Worm (Caenorhabditis elegans) whole organism, L3 larva: ENCODE measurements around the gene T05A7.1.

ENCODE experiments used
- R02D3.7 ChIP-seq: fragments of 150-350 bp; optimal IDR thresholded peaks from 2 replicates; lab custom pipeline; 2014; ENCODE audit warnings: missing biosample characterization, missing genetic modification characterization
- ZK546.5 ChIP-seq: sonication (generic microtip); optimal IDR thresholded peaks from 2 replicates; lab custom pipeline; 2017; ENCODE audit warnings: missing biosample characterization, missing genetic modification characterization
- ama-1 ChIP-seq: fragments of 150-350 bp; optimal IDR thresholded peaks from 2 replicates; lab custom pipeline; 2018
- ceh-82 ChIP-seq: fragments of 150-350 bp; optimal IDR thresholded peaks from 2 replicates; lab custom pipeline; 2014; ENCODE audit warnings: missing biosample characterization, missing genetic modification characterization
- ceh-9 ChIP-seq: sonication (generic microtip); optimal IDR thresholded peaks from 2 replicates; lab custom pipeline; 2018; ENCODE audit warnings: missing biosample characterization, missing genetic modification characterization
- daf-12 ChIP-seq: fragments of 150-350 bp; optimal IDR thresholded peaks from 2 replicates; lab custom pipeline; 2014; ENCODE audit warnings: missing biosample characterization, missing genetic modification reagents, missing genetic modification characterization
- egl-27 ChIP-seq: sonication (generic microtip); optimal IDR thresholded peaks from 4 replicates; lab custom pipeline; 2017; ENCODE audit warnings: missing biosample characterization, missing genetic modification reagents, missing genetic modification characterization
- egl-5 ChIP-seq: fragments of 150-350 bp; optimal IDR thresholded peaks from 2 replicates; lab custom pipeline; 2017; ENCODE audit warnings: missing biosample characterization, missing genetic modification reagents, missing genetic modification characterization, inconsistent platforms
- elt-2 ChIP-seq: sonication (generic microtip); optimal IDR thresholded peaks from 2 replicates; lab custom pipeline; 2016; ENCODE audit warnings: missing genetic modification reagents, mild to moderate bottlenecking, missing genetic modification characterization, missing compliant biosample characterization
- elt-3 ChIP-seq, 3 experiments: fragments of 150-350 bp in 1 of 3; sonication (generic microtip) in 2 of 3; optimal IDR thresholded peaks; 2 replicates in 2 of 3; 4 replicates in 1 of 3; lab custom pipeline; 2014 to 2017; ENCODE audit warnings: missing biosample characterization in 3 of 3, missing genetic modification characterization in 3 of 3
- eor-1 ChIP-seq, 2 experiments: fragments of 150-350 bp; optimal IDR thresholded peaks; 2 replicates each; lab custom pipeline; 2014 to 2018; ENCODE audit warnings: missing biosample characterization in 2 of 2, missing genetic modification characterization in 2 of 2
- fkh-10 ChIP-seq: sonication (generic microtip); optimal IDR thresholded peaks from 2 replicates; lab custom pipeline; 2017; ENCODE audit warnings: missing biosample characterization, missing genetic modification reagents, missing genetic modification characterization
- fkh-2 ChIP-seq: fragments of 150-350 bp; optimal IDR thresholded peaks from 2 replicates; lab custom pipeline; 2014; ENCODE audit warnings: missing biosample characterization, missing genetic modification reagents, missing genetic modification characterization
- fos-1 ChIP-seq: fragments of 150-350 bp; optimal IDR thresholded peaks from 2 replicates; lab custom pipeline; 2014; ENCODE audit warnings: missing biosample characterization, missing genetic modification characterization
- jun-1 ChIP-seq: fragments of 150-350 bp; optimal IDR thresholded peaks from 2 replicates; lab custom pipeline; 2014; ENCODE audit warnings: missing biosample characterization, missing genetic modification reagents, missing genetic modification characterization
- lin-15B ChIP-seq: fragments of 150-350 bp; optimal IDR thresholded peaks from 2 replicates; lab custom pipeline; 2014; ENCODE audit warnings: missing biosample characterization, missing genetic modification characterization
- lin-39 ChIP-seq: fragments of 150-350 bp; optimal IDR thresholded peaks from 2 replicates; lab custom pipeline; 2018; ENCODE audit warnings: missing biosample characterization, missing genetic modification reagents, missing genetic modification characterization
- mdl-1 ChIP-seq: fragments of 150-350 bp; optimal IDR thresholded peaks from 2 replicates; lab custom pipeline; 2014; ENCODE audit warnings: missing biosample characterization, missing genetic modification characterization
- mml-1 ChIP-seq: fragments of 150-350 bp; sonication (generic microtip); optimal IDR thresholded peaks from 3 replicates; lab custom pipeline; 2014; ENCODE audit warnings: missing biosample characterization, missing genetic modification characterization
- nfya-1 ChIP-seq: sonication (generic microtip); optimal IDR thresholded peaks from 2 replicates; lab custom pipeline; 2017; ENCODE audit warnings: missing genetic modification characterization, mild to moderate bottlenecking, missing compliant biosample characterization, antibody characterized with exemption, moderate library complexity; ENCODE audit not compliant: insufficient read depth
- nhr-11 ChIP-seq: fragments of 150-350 bp; optimal IDR thresholded peaks from 2 replicates; lab custom pipeline; 2014; ENCODE audit warnings: missing biosample characterization, missing genetic modification characterization
- nhr-12 ChIP-seq: fragments of 150-350 bp; optimal IDR thresholded peaks from 2 replicates; lab custom pipeline; 2014; ENCODE audit warnings: missing biosample characterization, missing genetic modification characterization
- nhr-23 ChIP-seq: fragments of 150-350 bp; optimal IDR thresholded peaks from 2 replicates; lab custom pipeline; 2014; ENCODE audit warnings: missing biosample characterization, missing genetic modification reagents, missing genetic modification characterization
- nhr-237 ChIP-seq: fragments of 150-350 bp; optimal IDR thresholded peaks from 2 replicates; lab custom pipeline; 2014; ENCODE audit warnings: missing biosample characterization, missing genetic modification characterization
- nhr-25 ChIP-seq: sonication (generic microtip); optimal IDR thresholded peaks from 2 replicates; lab custom pipeline; 2017; ENCODE audit warnings: missing biosample characterization, missing genetic modification characterization
- nhr-28 ChIP-seq: fragments of 150-350 bp; optimal IDR thresholded peaks from 2 replicates; lab custom pipeline; 2014; ENCODE audit warnings: missing biosample characterization, missing genetic modification characterization
- nhr-43 ChIP-seq: sonication (generic microtip); optimal IDR thresholded peaks from 2 replicates; lab custom pipeline; 2016; ENCODE audit warnings: mild to moderate bottlenecking, missing genetic modification characterization, missing compliant biosample characterization; ENCODE audit not compliant: poor library complexity, severe bottlenecking
- nhr-76 ChIP-seq: fragments of 150-350 bp; sonication (generic microtip); optimal IDR thresholded peaks from 5 replicates; lab custom pipeline; 2014; ENCODE audit warnings: missing biosample characterization, missing genetic modification characterization
- nhr-77 ChIP-seq: fragments of 150-350 bp; optimal IDR thresholded peaks from 2 replicates; lab custom pipeline; 2014; ENCODE audit warnings: missing biosample characterization, missing genetic modification characterization
- pha-4 ChIP-seq: fragments of 150-350 bp; optimal IDR thresholded peaks from 2 replicates; lab custom pipeline; 2014; ENCODE audit warnings: missing biosample characterization, missing genetic modification reagents, missing genetic modification characterization
- pqm-1 ChIP-seq: fragments of 150-350 bp; optimal IDR thresholded peaks from 2 replicates; lab custom pipeline; 2017; ENCODE audit warnings: missing biosample characterization, missing genetic modification characterization, inconsistent platforms
- sea-2 ChIP-seq: fragments of 150-350 bp; sonication (generic microtip); optimal IDR thresholded peaks from 4 replicates; lab custom pipeline; 2014; ENCODE audit warnings: missing biosample characterization, missing genetic modification reagents, missing genetic modification characterization
- skn-1 ChIP-seq: fragments of 150-350 bp; optimal IDR thresholded peaks from 2 replicates; lab custom pipeline; 2014; ENCODE audit warnings: missing biosample characterization, missing genetic modification characterization
- snpc-4 ChIP-seq: fragments of 150-350 bp; optimal IDR thresholded peaks from 2 replicates; lab custom pipeline; 2014; ENCODE audit warnings: missing biosample characterization, missing genetic modification characterization
- tbx-2 ChIP-seq: sonication (generic microtip); optimal IDR thresholded peaks from 2 replicates; lab custom pipeline; 2016; ENCODE audit warnings: mild to moderate bottlenecking, missing genetic modification characterization, missing compliant biosample characterization
- unc-39 ChIP-seq: sonication (generic microtip); optimal IDR thresholded peaks from 4 replicates; lab custom pipeline; 2017; ENCODE audit warnings: missing biosample characterization, missing genetic modification characterization
- unc-62 ChIP-seq: fragments of 150-350 bp; sonication (generic microtip); optimal IDR thresholded peaks from 4 replicates; lab custom pipeline; 2014; ENCODE audit warnings: missing biosample characterization, missing genetic modification reagents, missing genetic modification characterization
- zag-1 ChIP-seq: fragments of 150-350 bp; optimal IDR thresholded peaks from 2 replicates; lab custom pipeline; 2014; ENCODE audit warnings: missing biosample characterization, missing genetic modification characterization
- ztf-11 ChIP-seq: fragments of 150-350 bp; optimal IDR thresholded peaks from 2 replicates; lab custom pipeline; 2014; ENCODE audit warnings: missing biosample characterization, missing genetic modification characterization
- ztf-4 ChIP-seq: fragments of 150-350 bp; optimal IDR thresholded peaks from 2 replicates; lab custom pipeline; 2014; ENCODE audit warnings: missing biosample characterization, missing genetic modification characterization

T05A7.1 gene

ce11 chrII:4727769-4728168 lies 49.8 kb downstream of the T05A7.1 start, which contains the start of gene ttr-41:
TSS of gene ttr-41 (minus strand) at chrII:4727869.
- TF ChIP-seq mml-1 (tag; lab: Kevin White, UChicago): no peak
- TF ChIP-seq eor-1 (tag; optimal IDR thresholded peaks at IDR 0.05; lab: Kevin White, UChicago): no peak
- no peak for TF ChIP-seq egl-27 (tag; lab: Kevin White, UChicago)
- TF ChIP-seq fkh-2 (tag; lab: Kevin White, UChicago): no peak
- no peak for TF ChIP-seq nhr-76 (tag; lab: Kevin White, UChicago)
- TF ChIP-seq tbx-2 (tag; lab: Kevin White, UChicago): no peak
- no peak for TF ChIP-seq pqm-1 (tag; lab: Kevin White, UChicago)
- no peak for TF ChIP-seq R02D3.7 (tag; lab: Kevin White, UChicago)
- TF ChIP-seq nhr-23: no peak
- no peak for TF ChIP-seq lin-39 (tag; lab: Kevin White, UChicago)
- no peak for TF ChIP-seq zag-1 (tag; lab: Kevin White, UChicago)
- TF ChIP-seq nhr-237 (tag; lab: Kevin White, UChicago): no peak
- no peak for TF ChIP-seq ceh-9 (tag; lab: Kevin White, UChicago)
- TF ChIP-seq ama-1: no peak
- TF ChIP-seq ZK546.5 (tag; lab: Kevin White, UChicago): no peak
- TF ChIP-seq daf-12: no peak

DNA sequence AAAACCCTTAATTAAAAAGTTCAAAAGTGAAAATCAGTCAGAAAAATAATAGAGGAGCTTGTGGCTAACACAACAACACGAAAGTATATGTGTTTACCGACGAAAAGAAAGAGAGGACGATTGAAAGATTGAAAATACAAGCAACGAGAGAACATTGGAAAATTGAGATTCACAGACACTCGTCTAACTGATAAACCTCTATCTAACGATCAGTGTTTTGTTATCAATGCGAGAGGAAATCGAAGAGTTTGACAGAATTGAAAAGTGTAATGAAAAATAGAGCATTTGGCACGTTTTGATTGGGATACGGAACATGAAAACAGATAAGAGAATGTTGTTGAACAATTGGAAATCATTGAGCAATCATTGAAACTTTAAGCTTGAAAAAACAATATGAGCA lies 50.7 kb downstream of the T05A7.1 start:
- TF ChIP-seq tbx-2 (tag; lab: Kevin White, UChicago) (no peak), eor-1 (tag; optimal IDR thresholded peaks at IDR 0.05; lab: Kevin White, UChicago) (no peak), ztf-4 (tag; lab: Kevin White, UChicago) (no peak), elt-2 (tag; lab: Kevin White, UChicago) (peak; percentile 100), sea-2 (GFP tag; lab: Kevin White, UChicago) (no peak), skn-1 (peak; percentile 23), nhr-25 (tag; lab: Kevin White, UChicago) (no peak), pqm-1 (tag; lab: Kevin White, UChicago) (peak; percentile 98), unc-39 (tag; lab: Kevin White, UChicago) (no peak), unc-62 (GFP tag; lab: Kevin White, UChicago) (no peak), zag-1 (tag; lab: Kevin White, UChicago) (no peak), egl-27 (tag; lab: Kevin White, UChicago) (no peak), daf-12 (no peak), ceh-82 (tag; lab: Kevin White, UChicago) (no peak), nfya-1 (tag; lab: Kevin White, UChicago) (peak; percentile 42), nhr-12 (tag; lab: Kevin White, UChicago) (no peak), nhr-237 (tag; lab: Kevin White, UChicago) (no peak), lin-15B (tag; lab: Kevin White, UChicago) (no peak), mdl-1 (no peak), ZK546.5 (tag; lab: Kevin White, UChicago) (no peak), egl-5 (tag; lab: Kevin White, UChicago) (peak; percentile 44), mml-1 (tag; lab: Kevin White, UChicago) (no peak), ztf-11 (tag; lab: Kevin White, UChicago) (no peak), fkh-10 (GFP tag; lab: Kevin White, UChicago) (no peak), nhr-77 (tag; lab: Kevin White, UChicago) (no peak), ceh-9 (tag; lab: Kevin White, UChicago) (no peak), nhr-11 (tag; lab: Kevin White, UChicago) (no peak), nhr-28 (tag; lab: Kevin White, UChicago) (no peak), pha-4 (tag; lab: Kevin White, UChicago) (peak; percentile 59), elt-3 (tag; optimal IDR thresholded peaks at IDR 0.05; lab: Kevin White, UChicago) (peak in 1 of 3 experiments; percentile 37), snpc-4 (tag; lab: Kevin White, UChicago) (no peak), nhr-43 (tag; lab: Kevin White, UChicago) (no peak), nhr-76 (tag; lab: Kevin White, UChicago) (no peak), jun-1 (tag; lab: Kevin White, UChicago) (peak; percentile 70), fos-1 (tag; lab: Kevin White, UChicago) (no peak), R02D3.7 (tag; lab: Kevin White, UChicago) (no peak), nhr-23 (no peak)
